Fruit fly (Drosophila melanogaster) whole organism, embryonic: ENCODE measurements around the gene APP-BP1.
A peak's percentile ranks its signal among the peaks of the same experiment; 100 is the strongest.

Source experiments
- Aef1 ChIP-seq: fragments of 200-800 bp; sonication (Bioruptor generic); IDR thresholded peaks from 3 replicates; pipeline ENCODE4 v1.3.6; 2022; ENCODE audit warnings: missing biosample characterization, missing genetic modification characterization
- Atf3 ChIP-seq: fragments of 200-800 bp; sonication (Bioruptor generic); optimal IDR thresholded peaks from 3 replicates; lab custom pipeline; 2016; ENCODE audit warnings: missing biosample characterization, missing genetic modification characterization
- CG10431 ChIP-seq: fragments of 200-800 bp; sonication (Bioruptor generic); optimal IDR thresholded peaks from 3 replicates; lab custom pipeline; 2018; ENCODE audit warnings: missing biosample characterization, mild to moderate bottlenecking, missing genetic modification characterization
- CG1233 ChIP-seq: fragments of 200-800 bp; sonication (Bioruptor generic); optimal IDR thresholded peaks from 4 replicates; lab custom pipeline; 2018; ENCODE audit warnings: missing biosample characterization, mild to moderate bottlenecking, missing genetic modification characterization
- CG12391 ChIP-seq: fragments of 200-800 bp; sonication (Bioruptor generic); optimal IDR thresholded peaks from 3 replicates; lab custom pipeline; 2018; ENCODE audit warnings: missing biosample characterization, mild to moderate bottlenecking, missing genetic modification characterization, moderate library complexity
- CG1603 ChIP-seq: fragments of 200-800 bp; sonication (Bioruptor generic); optimal IDR thresholded peaks from 2 replicates; lab custom pipeline; 2019; ENCODE audit warnings: missing biosample characterization, mild to moderate bottlenecking, missing genetic modification characterization, moderate library complexity
- CG17361 ChIP-seq: fragments of 200-800 bp; sonication (Bioruptor generic); IDR thresholded peaks from 3 replicates; pipeline ENCODE4 v1.3.6; 2022; ENCODE audit warnings: missing biosample characterization, missing genetic modification characterization
- CG2129 ChIP-seq: fragments of 200-800 bp; sonication (Bioruptor generic); IDR thresholded peaks from 2 replicates; pipeline ENCODE4 v1.3.6; 2022; ENCODE audit warnings: missing biosample characterization, missing genetic modification characterization; ENCODE audit not compliant: partially characterized antibody
- CG33213 ChIP-seq: fragments of 200-800 bp; sonication (Bioruptor generic); optimal IDR thresholded peaks from 3 replicates; lab custom pipeline; 2016; ENCODE audit warnings: missing biosample characterization, missing genetic modification characterization
- CG4820 ChIP-seq: fragments of 200-800 bp; sonication (Bioruptor generic); optimal IDR thresholded peaks from 3 replicates; lab custom pipeline; 2016; ENCODE audit warnings: missing biosample characterization, missing genetic modification characterization
- CG6254 ChIP-seq: fragments of 200-800 bp; sonication (Bioruptor generic); optimal IDR thresholded peaks from 3 replicates; lab custom pipeline; 2017; ENCODE audit warnings: mild to moderate bottlenecking, missing biosample characterization, missing genetic modification reagents, missing genetic modification characterization
- CoRest ChIP-seq: fragments of 200-800 bp; sonication (Bioruptor generic); optimal IDR thresholded peaks from 3 replicates; lab custom pipeline; 2018; ENCODE audit warnings: missing biosample characterization, mild to moderate bottlenecking, missing genetic modification characterization, moderate library complexity
- D19A ChIP-seq: fragments of 200-800 bp; optimal IDR thresholded peaks from 3 replicates; lab custom pipeline; 2019; ENCODE audit warnings: missing biosample characterization, mild to moderate bottlenecking, missing genetic modification characterization, moderate library complexity
- HLH4C ChIP-seq: fragments of 200-800 bp; sonication (Bioruptor generic); IDR thresholded peaks from 3 replicates; pipeline ENCODE4 v1.3.6; 2022; ENCODE audit warnings: missing biosample characterization, missing genetic modification characterization; ENCODE audit not compliant: partially characterized antibody
- Hmx ChIP-seq: fragments of 200-800 bp; sonication (Bioruptor generic); optimal IDR thresholded peaks from 2 replicates; lab custom pipeline; 2016; ENCODE audit warnings: missing biosample characterization, missing genetic modification characterization
- Hr3 ChIP-seq: fragments of 200-800 bp; sonication (Bioruptor generic); optimal IDR thresholded peaks from 3 replicates; lab custom pipeline; 2016; ENCODE audit warnings: missing biosample characterization, missing genetic modification characterization
- MESR4 ChIP-seq: fragments of 200-800 bp; sonication (Bioruptor generic); optimal IDR thresholded peaks from 2 replicates; lab custom pipeline; 2018; ENCODE audit warnings: missing biosample characterization, mild to moderate bottlenecking, missing genetic modification characterization, moderate library complexity
- Med ChIP-seq: fragments of 200-800 bp; sonication (Bioruptor generic); peaks from one replicate; lab custom pipeline; 2016; ENCODE audit warnings: missing biosample characterization, missing genetic modification characterization, mild to moderate bottlenecking, inconsistent platforms, moderate library complexity
- Oli ChIP-seq: fragments of 200-800 bp; sonication (Bioruptor generic); optimal IDR thresholded peaks from 2 replicates; lab custom pipeline; 2018; ENCODE audit warnings: missing biosample characterization, mild to moderate bottlenecking, missing genetic modification characterization, moderate library complexity
- PHDP ChIP-seq: fragments of 200-800 bp; sonication (Bioruptor generic); optimal IDR thresholded peaks from 3 replicates; lab custom pipeline; 2018; ENCODE audit warnings: missing biosample characterization, mild to moderate bottlenecking, missing genetic modification characterization, moderate library complexity
- Scr ChIP-seq: fragments of 200-800 bp; sonication (Bioruptor generic); IDR thresholded peaks from 2 replicates; pipeline ENCODE4 v1.3.6; 2022; ENCODE audit warnings: missing biosample characterization, missing genetic modification characterization; ENCODE audit not compliant: partially characterized antibody
- Sox102F ChIP-seq: fragments of 200-800 bp; sonication (Bioruptor generic); optimal IDR thresholded peaks from 2 replicates; lab custom pipeline; 2018; ENCODE audit warnings: missing biosample characterization, mild to moderate bottlenecking, missing genetic modification characterization, moderate library complexity
- Sry-δ ChIP-seq: fragments of 200-800 bp; sonication (Bioruptor generic); optimal IDR thresholded peaks from 2 replicates; lab custom pipeline; 2016; ENCODE audit warnings: missing biosample characterization, missing genetic modification characterization
- Xrp1 ChIP-seq: fragments of 200-800 bp; sonication (Bioruptor generic); IDR thresholded peaks from 2 replicates; pipeline ENCODE4 v1.3.6; 2022; ENCODE audit warnings: missing biosample characterization, missing genetic modification characterization
- amos ChIP-seq: fragments of 200-800 bp; sonication (Bioruptor generic); IDR thresholded peaks from 2 replicates; pipeline ENCODE4 v1.3.6; 2022; ENCODE audit warnings: missing biosample characterization, missing genetic modification characterization; ENCODE audit not compliant: partially characterized antibody
- ato ChIP-seq: fragments of 200-800 bp; sonication (Bioruptor generic); IDR thresholded peaks from 2 replicates; pipeline ENCODE4 v1.3.6; 2022; ENCODE audit warnings: missing biosample characterization, missing genetic modification characterization; ENCODE audit not compliant: partially characterized antibody
- cas ChIP-seq: fragments of 200-800 bp; sonication (Bioruptor generic); IDR thresholded peaks from 2 replicates; pipeline ENCODE4 v1.3.6; 2022; ENCODE audit warnings: missing biosample characterization, missing genetic modification characterization
- dm ChIP-seq: fragments of 200-800 bp; sonication (Bioruptor generic); optimal IDR thresholded peaks from 3 replicates; lab custom pipeline; 2016; ENCODE audit warnings: missing biosample characterization, missing genetic modification characterization
- dmrt11E ChIP-seq: fragments of 200-800 bp; sonication (Bioruptor generic); optimal IDR thresholded peaks from 3 replicates; lab custom pipeline; 2018; ENCODE audit warnings: missing biosample characterization, mild to moderate bottlenecking, missing genetic modification characterization, moderate library complexity
- emc ChIP-seq: fragments of 200-800 bp; sonication (Bioruptor generic); optimal IDR thresholded peaks from 2 replicates; lab custom pipeline; 2016; ENCODE audit warnings: missing biosample characterization, missing genetic modification characterization
- en ChIP-seq: fragments of 200-800 bp; sonication (Bioruptor generic); optimal IDR thresholded peaks from 2 replicates; lab custom pipeline; 2016; ENCODE audit warnings: missing biosample characterization, missing genetic modification characterization
- esg ChIP-seq: fragments of 200-800 bp; sonication (Bioruptor generic); conservative IDR thresholded peaks from 2 replicates; pipeline ENCODE4 v1.3.6; 2022; ENCODE audit warnings: missing biosample characterization, missing genetic modification characterization
- eyg ChIP-seq: fragments of 200-800 bp; sonication (Bioruptor generic); optimal IDR thresholded peaks from 3 replicates; lab custom pipeline; 2016; ENCODE audit warnings: missing biosample characterization, missing genetic modification characterization
- fd96Cb ChIP-seq: fragments of 200-800 bp; sonication (Bioruptor generic); optimal IDR thresholded peaks from 2 replicates; lab custom pipeline; 2018; ENCODE audit warnings: missing biosample characterization, mild to moderate bottlenecking, missing genetic modification characterization, moderate library complexity
- knrl ChIP-seq: fragments of 200-800 bp; sonication (Bioruptor generic); IDR thresholded peaks from 3 replicates; pipeline ENCODE4 v1.3.6; 2022; ENCODE audit warnings: missing biosample characterization, missing genetic modification characterization; ENCODE audit not compliant: partially characterized antibody
- maf-S ChIP-seq: fragments of 200-800 bp; sonication (Bioruptor generic); optimal IDR thresholded peaks from 2 replicates; lab custom pipeline; 2016; ENCODE audit warnings: missing biosample characterization, missing genetic modification characterization
- nerfin-1 ChIP-seq: fragments of 200-800 bp; sonication (Bioruptor generic); optimal IDR thresholded peaks from 3 replicates; lab custom pipeline; 2019; ENCODE audit warnings: missing biosample characterization, mild to moderate bottlenecking, missing genetic modification characterization, moderate library complexity
- nmo ChIP-seq: fragments of 200-800 bp; sonication (Bioruptor generic); optimal IDR thresholded peaks from 2 replicates; lab custom pipeline; 2018; ENCODE audit warnings: missing biosample characterization, mild to moderate bottlenecking, missing genetic modification characterization, moderate library complexity
- otp ChIP-seq: fragments of 200-800 bp; sonication (Bioruptor generic); IDR thresholded peaks from 3 replicates; pipeline ENCODE4, ENCODE4 v1.3.6; 2022; ENCODE audit warnings: missing biosample characterization, missing genetic modification characterization
- pho ChIP-seq: fragments of 200-800 bp; sonication (Bioruptor generic); optimal IDR thresholded peaks from 2 replicates; lab custom pipeline; 2016; ENCODE audit warnings: missing biosample characterization, missing genetic modification characterization
- pnt ChIP-seq: fragments of 200-800 bp; sonication (Bioruptor generic); optimal IDR thresholded peaks from 3 replicates; lab custom pipeline; 2016; ENCODE audit warnings: missing biosample characterization, missing genetic modification characterization
- pzg ChIP-seq: fragments of 200-800 bp; sonication (Bioruptor generic); optimal IDR thresholded peaks from 3 replicates; lab custom pipeline; 2018; ENCODE audit warnings: missing biosample characterization, mild to moderate bottlenecking, missing genetic modification characterization, moderate library complexity
- ranshi ChIP-seq: fragments of 200-800 bp; sonication (Bioruptor generic); IDR thresholded peaks from 2 replicates; pipeline ENCODE4 v1.3.6; 2022; ENCODE audit warnings: missing biosample characterization, missing genetic modification characterization
- sens ChIP-seq: fragments of 200-800 bp; sonication (Bioruptor generic); peaks from one replicate; lab custom pipeline; 2016; ENCODE audit warnings: missing biosample characterization, missing genetic modification characterization
- ssp ChIP-seq: fragments of 200-800 bp; sonication (Bioruptor generic); IDR thresholded peaks from 2 replicates; pipeline ENCODE4 v1.3.6; 2022; ENCODE audit warnings: missing biosample characterization, missing genetic modification characterization
- sug ChIP-seq: fragments of 200-800 bp; optimal IDR thresholded peaks from 2 replicates; lab custom pipeline; 2019; ENCODE audit warnings: missing biosample characterization, mild to moderate bottlenecking, missing genetic modification characterization, moderate library complexity
- wek ChIP-seq: fragments of 200-800 bp; sonication (Bioruptor generic); optimal IDR thresholded peaks from 3 replicates; lab custom pipeline; 2018; ENCODE audit warnings: missing biosample characterization, mild to moderate bottlenecking, missing genetic modification characterization, moderate library complexity
- wor ChIP-seq: fragments of 200-800 bp; sonication (Bioruptor generic); IDR thresholded peaks from 2 replicates; pipeline ENCODE4 v1.3.6; 2022; ENCODE audit warnings: missing biosample characterization, missing genetic modification characterization
- zf30C ChIP-seq: fragments of 200-800 bp; sonication (Bioruptor generic); optimal IDR thresholded peaks from 3 replicates; lab custom pipeline; 2018; ENCODE audit warnings: missing biosample characterization, mild to moderate bottlenecking, missing genetic modification characterization

The APP-BP1 gene

DNA sequence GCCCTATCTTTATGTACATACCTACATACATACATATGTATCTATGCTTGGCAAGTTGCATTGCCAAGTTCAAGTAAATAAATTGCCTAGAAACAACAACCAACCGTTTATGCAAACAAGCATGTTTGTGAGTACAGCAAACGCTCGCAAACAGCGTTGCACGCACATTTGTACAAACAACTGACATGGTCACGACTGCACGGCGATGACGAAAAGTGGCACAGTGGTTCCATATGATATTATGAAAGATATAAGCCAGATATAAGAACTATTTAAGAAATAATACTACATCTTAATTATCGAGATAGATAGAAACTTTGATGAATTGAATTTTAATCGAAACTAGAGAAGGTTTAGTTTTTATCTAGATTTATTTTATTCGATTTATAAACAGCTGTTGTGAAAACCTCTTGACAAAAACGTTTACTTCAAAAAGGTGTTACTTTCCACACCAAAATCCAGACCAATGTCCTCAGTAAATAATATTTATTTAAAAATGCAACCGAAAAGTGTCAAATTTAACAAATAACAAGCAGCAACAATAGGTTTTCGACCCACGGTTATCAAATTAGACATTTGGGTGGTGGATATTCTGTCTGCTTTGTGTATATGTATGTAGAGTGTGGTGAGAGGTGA is 8.3 kb upstream of the APP-BP1 start (continued):
- TF ChIP-seq fd96Cb (tag; lab: Kevin White, UChicago) (peak; percentile 89), pnt (GFP tag; lab: Kevin White, UChicago) (peak; percentile 69), CG1603 (tag; lab: Kevin White, UChicago) (peak; percentile 71), knrl (GFP tag; lab: Robert Waterston, UW) (peak; percentile 44; the same call in 1 of the 3 replicates), Hmx (GFP tag; lab: Kevin White, UChicago) (peak; percentile 68), pzg (GFP tag; lab: Kevin White, UChicago) (no peak), Oli (tag; lab: Kevin White, UChicago) (peak; percentile 97), ranshi (GFP tag; lab: Robert Waterston, UW) (peak; percentile 53; the same call in 1 of the 2 replicates), en (GFP tag; lab: Kevin White, UChicago) (peak; percentile 34), sug (tag; lab: Kevin White, UChicago) (peak; percentile 78), HLH4C (GFP tag; lab: Robert Waterston, UW) (peak; percentile 43; the same call in 1 of the 3 replicates), dmrt11E (tag; lab: Kevin White, UChicago) (peak; percentile 89), ssp (GFP tag; lab: Robert Waterston, UW) (peak; percentile 68), nmo (GFP tag; lab: Kevin White, UChicago) (peak; percentile 96), Sry-δ (GFP tag; lab: Kevin White, UChicago) (peak; percentile 35), Xrp1 (GFP tag; lab: Robert Waterston, UW) (peak; percentile 87), zf30C (no peak), Aef1 (GFP tag; lab: Robert Waterston, UW) (peak; percentile 59), CG33213 (GFP tag; lab: Kevin White, UChicago) (peak; percentile 79), CG4820 (peak; percentile 87), nerfin-1 (tag; lab: Kevin White, UChicago) (peak; percentile 59), CG2129 (GFP tag; lab: Robert Waterston, UW) (no peak), CG10431 (peak; percentile 68), wor (peak; percentile 86), CG12391 (tag; lab: Kevin White, UChicago) (peak; percentile 96), pho (GFP tag; lab: Kevin White, UChicago) (peak; percentile 69), Med (peak; percentile 86), amos (GFP tag; lab: Robert Waterston, UW) (no peak), CG17361 (GFP tag; lab: Robert Waterston, UW) (peak; percentile 98), PHDP (tag; lab: Kevin White, UChicago) (peak; percentile 89), wek (GFP tag; lab: Kevin White, UChicago) (peak; percentile 78), CG1233 (GFP tag; lab: Kevin White, UChicago) (peak; percentile 85), otp (peak; percentile 91), ato (no peak), Hr3 (peak; percentile 91), eyg (GFP tag; lab: Kevin White, UChicago) (peak; percentile 77), esg (peak; percentile 80), Sox102F (GFP tag; lab: Kevin White, UChicago) (peak; percentile 93), emc (peak; percentile 46), CG6254 (GFP tag; lab: Kevin White, UChicago) (peak; percentile 85), Atf3 (GFP tag; lab: Kevin White, UChicago) (peak; percentile 73), cas (GFP tag; lab: Robert Waterston, UW) (no peak), CoRest (peak; percentile 95), Scr (GFP tag; lab: Robert Waterston, UW) (no peak), MESR4 (GFP tag; lab: Kevin White, UChicago) (no peak), D19A (tag; lab: Kevin White, UChicago) (peak; percentile 93), maf-S (GFP tag; lab: Kevin White, UChicago) (peak; percentile 41), dm (peak; percentile 75), sens (GFP tag; lab: Kevin White, UChicago) (peak; percentile 99)
